Worm (Caenorhabditis elegans) whole organism, early embryonic: Measurements from ENCODE around the gene F07H5.7.

Experiments
- B0310.2 ChIP-seq: sonication (generic microtip); optimal IDR thresholded peaks from 2 replicates; lab custom pipeline; 2016; ENCODE audit warnings: mild to moderate bottlenecking, missing genetic modification characterization, missing compliant biosample characterization
- aly-1 ChIP-seq: sonication (generic microtip); optimal IDR thresholded peaks from 2 replicates; lab custom pipeline; 2016; ENCODE audit warnings: missing genetic modification characterization, missing compliant biosample characterization
- ama-1 ChIP-seq: fragments of 150-350 bp; optimal IDR thresholded peaks from 2 replicates; lab custom pipeline; 2014
- ceh-36 ChIP-seq: sonication (generic microtip); optimal IDR thresholded peaks from 2 replicates; lab custom pipeline; 2016; ENCODE audit warnings: missing genetic modification characterization, inconsistent platforms, missing compliant biosample characterization
- pes-1 ChIP-seq: fragments of 200-800 bp; sonication (Bioruptor generic); IDR thresholded peaks from 2 replicates; pipeline ENCODE4 v1.3.6; 2022; ENCODE audit warnings: missing genetic modification reagents, missing genetic modification characterization, missing compliant biosample characterization
- scrt-1 ChIP-seq: fragments of 200-800 bp; sonication (Bioruptor generic); IDR thresholded peaks from 2 replicates; pipeline ENCODE4 v1.3.6; 2022; ENCODE audit warnings: missing genetic modification characterization, missing compliant biosample characterization
- tbx-37 ChIP-seq: fragments of 200-800 bp; sonication (Bioruptor generic); conservative IDR thresholded peaks from 2 replicates; pipeline ENCODE4 v1.3.6; 2022; ENCODE audit warnings: missing genetic modification reagents, missing genetic modification characterization, missing compliant biosample characterization

DNA sequence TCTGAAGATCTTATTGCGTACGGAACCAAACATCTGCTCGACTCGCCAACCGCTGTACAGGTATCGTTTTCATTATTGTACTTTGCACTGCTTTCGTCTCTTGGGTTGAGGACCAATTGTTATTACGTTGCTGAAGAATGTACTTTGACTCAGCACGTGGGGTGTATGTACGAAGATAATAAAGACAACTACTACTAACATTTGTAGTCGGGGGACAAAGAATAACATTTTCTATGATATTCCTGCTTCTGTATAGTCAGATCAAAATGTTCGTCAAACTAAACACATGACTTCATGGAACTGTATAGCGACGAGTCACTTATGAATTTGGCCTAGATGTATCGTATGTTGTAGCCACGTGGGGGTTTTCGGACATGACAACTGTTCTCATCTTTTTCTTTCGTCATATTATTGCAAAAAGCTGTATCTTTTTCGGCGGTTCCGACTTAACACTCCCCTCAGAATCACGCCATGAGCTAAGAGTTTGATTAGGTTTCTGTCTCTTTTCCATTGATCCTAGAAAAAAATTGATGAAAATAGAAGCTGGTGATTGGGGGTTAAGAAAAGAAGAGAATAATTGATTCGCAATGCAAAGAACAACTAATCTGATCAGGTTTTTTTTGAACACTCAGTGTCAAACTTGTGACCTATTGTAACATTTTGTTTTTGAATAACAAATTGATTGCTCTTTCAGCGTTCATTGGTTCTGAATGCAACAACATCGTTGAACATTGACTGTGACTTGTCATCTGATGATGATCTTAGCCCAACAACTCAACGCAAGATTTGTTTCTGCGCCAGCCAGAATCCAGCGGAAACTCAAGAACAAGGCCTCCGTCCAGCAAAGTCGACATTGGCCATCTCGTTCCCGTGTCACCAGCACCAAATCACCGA, 49.2 kb downstream of the F07H5.7 start:
- no peak for TF ChIP-seq ama-1 (lab: Kevin White, UChicago)
- no peak for TF ChIP-seq aly-1 (tag; lab: Kevin White, UChicago)
- no peak for TF ChIP-seq B0310.2 (tag; lab: Kevin White, UChicago)
- TF ChIP-seq tbx-37 (GFP tag; lab: Robert Waterston, UW), result no peak
- no peak for TF ChIP-seq ceh-36 (tag; lab: Kevin White, UChicago)
- TF ChIP-seq pes-1 (GFP tag; lab: Robert Waterston, UW), result no peak
- no peak for TF ChIP-seq scrt-1 (GFP tag; lab: Robert Waterston, UW)
